Fruit fly (Drosophila melanogaster) S2 (cell line): ENCODE results near the gene CG10657.

Experiments used
- CG8478 ChIP-seq: fragments of >200 bp; optimal IDR thresholded peaks from 2 replicates; lab custom pipeline; 2018
- CTCF ChIP-seq, 2 experiments: fragments of >200 bp; optimal IDR thresholded peaks; 2 replicates each; lab custom pipeline; 2018

DNA sequence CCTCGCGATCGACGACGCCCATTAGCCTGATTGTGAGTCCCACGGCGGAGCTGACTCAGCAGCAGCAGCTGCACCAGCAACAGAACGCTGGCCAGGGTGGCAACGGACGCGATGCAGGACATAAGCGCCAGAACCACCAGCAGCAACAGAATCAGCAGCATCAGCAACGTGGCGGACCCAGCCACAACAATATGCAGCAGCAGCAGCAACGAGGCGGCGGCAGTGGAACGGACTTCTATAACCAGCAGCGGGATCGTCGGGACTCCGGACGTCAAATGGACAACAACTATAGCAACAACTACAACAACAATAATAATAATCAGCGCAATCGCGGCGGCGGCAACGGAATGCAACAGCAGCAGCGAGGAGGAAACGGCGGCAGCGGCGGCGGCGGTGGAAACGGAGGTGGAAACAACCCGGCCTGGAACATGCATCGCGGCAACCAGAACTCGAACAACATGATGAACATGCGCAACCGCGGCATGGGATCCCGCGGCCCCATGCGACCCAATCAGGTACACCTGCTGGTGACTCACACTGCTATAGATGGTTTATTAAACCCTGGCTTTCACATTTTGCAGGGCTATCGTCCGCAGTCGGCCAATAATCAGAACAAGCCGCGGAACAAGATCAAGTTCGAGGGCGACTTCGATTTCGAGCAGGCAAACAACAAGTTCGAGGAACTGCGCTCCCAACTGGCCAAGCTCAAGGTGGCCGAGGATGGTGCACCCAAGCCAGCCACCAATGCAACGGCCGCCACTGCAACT, 20.6 kb upstream of the CG10657 start:
- TF ChIP-seq CTCF (optimal IDR thresholded peaks at IDR 0.05; lab: Kevin White, UChicago) (no peak), CG8478 (lab: Kevin White, UChicago) (no peak)
